Worm (Caenorhabditis elegans): ENCODE data around the gene F13H8.12.

The F13H8.12 gene

ce11 chrII:6303209-6303740 is 41.0 kb downstream of the F13H8.12 start, which contains the start of gene C29F5.1:
TSS of gene C29F5.1 (plus strand) at chrII:6303525.
- TF ChIP-seq ZK337.2 (GFP tag; IDR thresholded peaks at IDR 0.05), result 0 out of 2 replicates have a peak, but pooled peaks have one; percentile 41
- TF ChIP-seq F49E8.2 (tag; optimal IDR thresholded peaks at IDR 0.05; ENCODE audit: borderline replicate concordance), result no peak
- TF ChIP-seq nhr-11 (tag; optimal IDR thresholded peaks at IDR 0.05), result peak; percentile 36
- no peak for TF ChIP-seq snpc-4 (tag; optimal IDR thresholded peaks at IDR 0.05)
- TF ChIP-seq daf-16 (GFP tag; optimal IDR thresholded peaks at IDR 0.05), result peak in 1 of 2 experiments; percentile 18
- TF ChIP-seq daf-16 (tag; optimal IDR thresholded peaks at IDR 0.05), result no peak
- peak; percentile 4 for TF ChIP-seq nhr-28 (tag; optimal IDR thresholded peaks at IDR 0.05)

- TF ChIP-seq nhr-76 (tag; optimal IDR thresholded peaks at IDR 0.05) (no peak), aha-1 (tag) (no peak), Y5F2A.4 (GFP tag; optimal IDR thresholded peaks at IDR 0.05) (no peak), ceh-62 (tag; optimal IDR thresholded peaks at IDR 0.05) (no peak), fos-1 (tag; optimal IDR thresholded peaks at IDR 0.05) (no peak), daf-16 (GFP tag; optimal IDR thresholded peaks at IDR 0.05) (no peak), daf-16 (tag; optimal IDR thresholded peaks at IDR 0.05) (no peak), snpc-4 (tag; optimal IDR thresholded peaks at IDR 0.05) (no peak), saeg-2 (GFP tag; IDR thresholded peaks at IDR 0.05) (no peak), lin-1 (GFP tag; IDR thresholded peaks at IDR 0.05) (no peak), nhr-10 (tag; optimal IDR thresholded peaks at IDR 0.05) (no peak), tag-97 (GFP tag; IDR thresholded peaks at IDR 0.05) (no peak), dmd-8 (GFP tag; IDR thresholded peaks at IDR 0.05) (no peak), dmd-9 (GFP tag; IDR thresholded peaks at IDR 0.05) (no peak), vab-7 (GFP tag; IDR thresholded peaks at IDR 0.05) (no peak), nhr-48 (tag; optimal IDR thresholded peaks at IDR 0.05) (no peak), F26F4.8 (GFP tag; conservative IDR thresholded peaks at IDR 0.05) (no peak)
Measured at ce11 chrII:6306125-6306524, 43.8 kb downstream of the F13H8.12 start, which contains the start of gene C29F5.8. TSS of gene C29F5.8 (plus strand) at chrII:6306425.

DNA sequence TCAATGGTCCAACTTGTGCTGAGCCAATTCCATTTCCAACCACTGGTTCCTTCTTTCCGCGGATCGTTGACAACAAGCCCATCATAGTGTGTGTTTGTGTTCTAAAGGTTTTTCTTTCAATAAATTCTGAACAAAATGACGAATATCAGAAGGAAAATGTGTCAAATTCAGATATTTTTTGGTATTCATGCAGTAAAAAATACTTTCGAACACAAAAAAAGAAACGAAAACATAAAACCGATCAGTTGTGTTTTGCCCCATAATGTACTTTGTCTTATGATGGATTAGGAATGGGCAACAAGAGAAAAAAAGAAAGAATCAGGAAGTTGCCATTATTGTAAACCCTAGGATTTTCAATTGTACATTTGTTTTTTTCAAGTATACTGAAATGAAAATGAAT is 46.9 kb downstream of the F13H8.12 start, which contains the start of gene glb-10:
Gene glb-10, minus strand, starts transcription at position 101 of the 400 bp plus-strand sequence.
- TF ChIP-seq lin-1 (GFP tag; IDR thresholded peaks at IDR 0.05), result no peak
- TF ChIP-seq aha-1 (tag), result peak; percentile 80
- TF ChIP-seq dmd-8 (GFP tag; IDR thresholded peaks at IDR 0.05), result no peak

DNA sequence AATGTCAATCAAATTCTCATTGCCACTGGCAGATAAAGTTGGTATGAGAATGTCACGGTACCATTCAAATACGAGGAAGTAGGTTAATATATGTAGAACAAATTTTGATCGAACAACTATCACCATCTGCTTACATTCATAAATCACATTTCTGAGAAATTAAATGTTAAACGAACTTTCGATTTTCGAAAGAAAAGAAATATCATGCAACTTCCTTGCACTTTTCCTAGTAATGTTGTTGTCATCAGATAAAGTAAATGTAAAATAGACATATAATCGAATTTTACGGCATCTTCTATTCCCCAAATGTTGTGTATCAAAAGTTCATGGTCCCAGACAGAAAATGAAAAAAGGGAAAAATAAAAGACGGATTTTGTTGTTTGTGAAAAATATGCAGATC is 49.1 kb downstream of the F13H8.12 start:
- TF ChIP-seq nhr-11 (tag; optimal IDR thresholded peaks at IDR 0.05) (no peak), unc-62 (GFP tag; optimal IDR thresholded peaks at IDR 0.05 in 1 of 2) (peak in 1 of 2 experiments; percentile 44), unc-62 (tag; optimal IDR thresholded peaks at IDR 0.05) (no peak)

DNA sequence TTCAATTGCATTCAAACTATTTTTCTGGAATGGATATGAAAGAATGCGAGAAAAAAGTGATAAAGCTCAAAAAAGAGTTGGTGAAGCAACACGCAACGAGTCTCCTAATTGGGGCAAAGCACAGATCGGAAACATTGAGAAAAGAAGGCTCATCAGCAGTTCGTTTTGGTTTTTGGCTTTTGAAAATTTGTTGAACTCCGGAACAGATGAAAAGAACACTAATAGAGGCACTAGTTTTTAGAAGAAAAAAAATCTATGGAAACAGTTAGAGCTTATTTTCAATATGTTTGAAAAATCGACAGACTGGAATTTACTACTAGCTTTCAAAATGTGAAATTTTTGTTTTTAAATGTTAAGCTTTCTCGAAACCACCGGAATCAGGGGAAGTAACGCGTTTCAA is 49.6 kb downstream of the F13H8.12 start:
- TF ChIP-seq nhr-42 (GFP tag; IDR thresholded peaks at IDR 0.05) (no peak), zip-2 (tag; optimal IDR thresholded peaks at IDR 0.05) (no peak), lsy-2 (tag; optimal IDR thresholded peaks at IDR 0.05) (no peak), ztf-11 (tag; optimal IDR thresholded peaks at IDR 0.05) (no peak), aha-1 (tag) (peak; percentile 70), ces-1 (GFP tag; optimal IDR thresholded peaks at IDR 0.05) (no peak)

All from whole organism, L4 larva.